Fruit fly (Drosophila melanogaster): ENCODE results near the gene CG4911.

Gene CG4911

dm6 chr3L:9042200-9042988, 30.1 kb downstream of the CG4911 start (continued):
- TF ChIP-seq Six4 (GFP tag; optimal IDR thresholded peaks at IDR 0.05) (peak; percentile 26), lilli (GFP tag; optimal IDR thresholded peaks at IDR 0.05) (no peak), oc (tag; optimal IDR thresholded peaks at IDR 0.05) (peak; percentile 87), CG15514 (GFP tag; optimal IDR thresholded peaks at IDR 0.05) (no peak), lbe (GFP tag; optimal IDR thresholded peaks at IDR 0.05) (no peak), CG13287 (GFP tag; IDR thresholded peaks at IDR 0.05; ENCODE audit: partially characterized antibody) (no peak), CG8359 (GFP tag; optimal IDR thresholded peaks at IDR 0.05; ENCODE audit: borderline replicate concordance) (peak; percentile 29), CG6791 (GFP tag; IDR thresholded peaks at IDR 0.05; ENCODE audit: partially characterized antibody) (no peak), NFAT (GFP tag; IDR thresholded peaks at IDR 0.05) (no peak), abd-A (tag; optimal IDR thresholded peaks at IDR 0.05) (peak; percentile 59), CG43689 (GFP tag; IDR thresholded peaks at IDR 0.05) (no peak), psq (GFP tag; optimal IDR thresholded peaks at IDR 0.05) (no peak), wdn (GFP tag; IDR thresholded peaks at IDR 0.05) (no peak), tio (GFP tag; optimal IDR thresholded peaks at IDR 0.05) (no peak), Mes4 (GFP tag; optimal IDR thresholded peaks at IDR 0.05) (no peak), bab2 (GFP tag; optimal IDR thresholded peaks at IDR 0.05) (no peak), ac (GFP tag; optimal IDR thresholded peaks at IDR 0.05) (peak; percentile 13), CG9609 (GFP tag; optimal IDR thresholded peaks at IDR 0.05) (no peak), kni (GFP tag; optimal IDR thresholded peaks at IDR 0.05) (peak; percentile 88), so (GFP tag; IDR thresholded peaks at IDR 0.05) (no peak), cad (GFP tag; optimal IDR thresholded peaks at IDR 0.05) (peak; percentile 92), Scr (GFP tag; IDR thresholded peaks at IDR 0.05; ENCODE audit: partially characterized antibody) (no peak), hb (GFP tag; IDR thresholded peaks at IDR 0.05; ENCODE audit: partially characterized antibody) (no peak), CG10543 (GFP tag; optimal IDR thresholded peaks at IDR 0.05) (no peak), dati (GFP tag; IDR thresholded peaks at IDR 0.05) (0 out of 2 replicates have a peak, but pooled peaks have one; percentile 11), CG9215 (GFP tag; IDR thresholded peaks at IDR 0.05) (no peak), CG2712 (tag; optimal IDR thresholded peaks at IDR 0.05) (peak; percentile 82), ATbp (GFP tag; optimal IDR thresholded peaks at IDR 0.05) (peak; percentile 23), Blimp-1 (GFP tag; optimal IDR thresholded peaks at IDR 0.05) (peak; percentile 86), Neu2 (GFP tag; optimal IDR thresholded peaks at IDR 0.05; ENCODE audit: borderline replicate concordance) (no peak), CTCF (GFP tag; optimal IDR thresholded peaks at IDR 0.05) (no peak), lab (GFP tag; optimal IDR thresholded peaks at IDR 0.05) (no peak), CG5180 (GFP tag; optimal IDR thresholded peaks at IDR 0.05) (no peak), ara (GFP tag; IDR thresholded peaks at IDR 0.05) (peak; percentile 55; the same call in 1 of the 2 replicates), Hmx (GFP tag; optimal IDR thresholded peaks at IDR 0.05) (no peak), CG11456 (GFP tag; IDR thresholded peaks at IDR 0.05) (no peak), jing (GFP tag; optimal IDR thresholded peaks at IDR 0.05) (no peak), gcm2 (GFP tag; optimal IDR thresholded peaks at IDR 0.05) (no peak), Lpt (GFP tag; optimal IDR thresholded peaks at IDR 0.05) (no peak), CG17912 (GFP tag; optimal IDR thresholded peaks at IDR 0.05) (no peak), crc (GFP tag; optimal IDR thresholded peaks at IDR 0.05) (no peak), p53 (GFP tag; optimal IDR thresholded peaks at IDR 0.05) (no peak), YL-1 (GFP tag; optimal IDR thresholded peaks at IDR 0.05) (no peak), lola (GFP tag; optimal IDR thresholded peaks at IDR 0.05) (peak in 1 of 3 experiments; percentile 68), CG3838 (GFP tag; optimal IDR thresholded peaks at IDR 0.05) (no peak), CG10431 (GFP tag; optimal IDR thresholded peaks at IDR 0.05) (no peak), CG12391 (tag; optimal IDR thresholded peaks at IDR 0.05) (peak; percentile 55), CG10654 (GFP tag; optimal IDR thresholded peaks at IDR 0.05) (no peak), org-1 (GFP tag; optimal IDR thresholded peaks at IDR 0.05) (no peak)
